Worm (Caenorhabditis elegans) whole organism, midembryonic: ENCODE measurements around the gene C08E8.2.
A peak's percentile ranks its signal among the peaks of the same experiment; 100 is the strongest.

Experiments used
- T22C8.4 ChIP-seq: fragments of 200-800 bp; sonication (Bioruptor generic); IDR thresholded peaks from 2 replicates; pipeline ENCODE4 v1.3.6; 2022; ENCODE audit warnings: missing genetic modification characterization, missing compliant biosample characterization
- cog-1 ChIP-seq: sonication (generic microtip); optimal IDR thresholded peaks from 2 replicates; lab custom pipeline; 2016; ENCODE audit warnings: missing genetic modification characterization, missing compliant biosample characterization
- flt-1 ChIP-seq: fragments of 200-800 bp; sonication (Bioruptor generic); IDR thresholded peaks from 2 replicates; pipeline ENCODE4 v1.3.6; 2022; ENCODE audit warnings: missing genetic modification characterization, missing compliant biosample characterization
- klf-2 ChIP-seq: fragments of 200-800 bp; sonication (Bioruptor generic); conservative IDR thresholded peaks from 2 replicates; pipeline ENCODE4 v1.3.6; 2022; ENCODE audit warnings: missing genetic modification reagents, missing genetic modification characterization, missing compliant biosample characterization
- med-1 ChIP-seq: sonication (generic microtip); optimal IDR thresholded peaks from 2 replicates; lab custom pipeline; 2017; ENCODE audit warnings: missing genetic modification characterization, mild to moderate bottlenecking, missing compliant biosample characterization, antibody characterized with exemption, missing genetic modification reagents; ENCODE audit not compliant: insufficient read depth
- ref-1 ChIP-seq: fragments of 200-800 bp; sonication (Bioruptor generic); conservative IDR thresholded peaks from 2 replicates; pipeline ENCODE4 v1.3.6; 2022; ENCODE audit warnings: missing genetic modification reagents, missing genetic modification characterization, missing compliant biosample characterization
- tab-1 ChIP-seq: fragments of 200-800 bp; sonication (Bioruptor generic); IDR thresholded peaks from 2 replicates; pipeline ENCODE4 v1.3.6; 2022; ENCODE audit warnings: missing genetic modification characterization, missing compliant biosample characterization
- ztf-23 ChIP-seq: fragments of 200-800 bp; sonication (Bioruptor generic); IDR thresholded peaks from 2 replicates; pipeline ENCODE4 v1.3.6; 2022; ENCODE audit warnings: missing genetic modification reagents, missing genetic modification characterization, missing compliant biosample characterization
- ztf-29 ChIP-seq: fragments of 200-800 bp; sonication (Bioruptor generic); IDR thresholded peaks from 2 replicates; pipeline ENCODE4 v1.3.6; 2022; ENCODE audit warnings: missing genetic modification reagents, missing genetic modification characterization, missing compliant biosample characterization

The C08E8.2 gene

ce11 chrV:18375551-18375950 is 19.9 kb upstream of the C08E8.2 start:
- no peak for TF ChIP-seq tab-1 (GFP tag; lab: Robert Waterston, UW)
- TF ChIP-seq T22C8.4 (GFP tag; lab: Robert Waterston, UW) = peak; percentile 79
- no peak for TF ChIP-seq ztf-29 (GFP tag; lab: Robert Waterston, UW)
- no peak for TF ChIP-seq ztf-23 (GFP tag; lab: Robert Waterston, UW)
- no peak for TF ChIP-seq med-1 (GFP tag; lab: Kevin White, UChicago)

- TF ChIP-seq ztf-23 (GFP tag; lab: Robert Waterston, UW) (no peak), cog-1 (tag; lab: Kevin White, UChicago) (no peak), tab-1 (GFP tag; lab: Robert Waterston, UW) (no peak), flt-1 (no peak), ztf-29 (GFP tag; lab: Robert Waterston, UW) (no peak), ref-1 (GFP tag; lab: Robert Waterston, UW) (no peak), med-1 (GFP tag; lab: Kevin White, UChicago) (no peak), T22C8.4 (GFP tag; lab: Robert Waterston, UW) (no peak), klf-2 (no peak)
Observed at ce11 chrV:18374194-18374593, 18.6 kb upstream of the C08E8.2 start, which contains the start of gene Y51A2B.2. Gene Y51A2B.2 (plus strand): TSS chrV:18374494.

ce11 chrV:18371579-18371978 is 15.9 kb upstream of the C08E8.2 start, which contains the start of gene C08E8.4:
Gene C08E8.4 (plus strand): TSS chrV:18371846.
- TF ChIP-seq ztf-23 (GFP tag; lab: Robert Waterston, UW) = no peak
- no peak for TF ChIP-seq klf-2
- TF ChIP-seq ztf-29 (GFP tag; lab: Robert Waterston, UW) = no peak
- no peak for TF ChIP-seq tab-1 (GFP tag; lab: Robert Waterston, UW)
- TF ChIP-seq flt-1 = no peak
- no peak for TF ChIP-seq T22C8.4 (GFP tag; lab: Robert Waterston, UW)
- TF ChIP-seq ref-1 (GFP tag; lab: Robert Waterston, UW) = no peak

ce11 chrV:18371028-18371427 is 15.4 kb upstream of the C08E8.2 start:
- TF ChIP-seq flt-1 (no peak), klf-2 (no peak)

ce11 chrV:18368322-18368721 is 12.7 kb upstream of the C08E8.2 start, which contains the start of gene C08E8.6:
Gene C08E8.6 (minus strand): TSS chrV:18368422.
- TF ChIP-seq T22C8.4 (GFP tag; lab: Robert Waterston, UW) = no peak
- TF ChIP-seq ztf-23 (GFP tag; lab: Robert Waterston, UW) = no peak
- no peak for TF ChIP-seq ref-1 (GFP tag; lab: Robert Waterston, UW)
- no peak for TF ChIP-seq flt-1
- TF ChIP-seq med-1 (GFP tag; lab: Kevin White, UChicago) = no peak
- no peak for TF ChIP-seq klf-2
- no peak for TF ChIP-seq cog-1 (tag; lab: Kevin White, UChicago)
- TF ChIP-seq tab-1 (GFP tag; lab: Robert Waterston, UW) = no peak
- TF ChIP-seq ztf-29 (GFP tag; lab: Robert Waterston, UW) = no peak

- TF ChIP-seq ref-1 (GFP tag; lab: Robert Waterston, UW) (no peak), tab-1 (GFP tag; lab: Robert Waterston, UW) (no peak), klf-2 (no peak), cog-1 (tag; lab: Kevin White, UChicago) (no peak), flt-1 (no peak), med-1 (GFP tag; lab: Kevin White, UChicago) (no peak), ztf-23 (GFP tag; lab: Robert Waterston, UW) (no peak), ztf-29 (GFP tag; lab: Robert Waterston, UW) (no peak), T22C8.4 (GFP tag; lab: Robert Waterston, UW) (no peak)
Observed at ce11 chrV:18364558-18364957, 8.9 kb upstream of the C08E8.2 start, which contains the start of gene C08E8.9. Gene C08E8.9 (plus strand): TSS chrV:18364858.

- TF ChIP-seq T22C8.4 (GFP tag; lab: Robert Waterston, UW) (no peak), med-1 (GFP tag; lab: Kevin White, UChicago) (no peak), flt-1 (no peak), ref-1 (GFP tag; lab: Robert Waterston, UW) (no peak), ztf-29 (GFP tag; lab: Robert Waterston, UW) (no peak), klf-2 (no peak), cog-1 (tag; lab: Kevin White, UChicago) (no peak), ztf-23 (GFP tag; lab: Robert Waterston, UW) (no peak), tab-1 (GFP tag; lab: Robert Waterston, UW) (no peak)
Observed at ce11 chrV:18362402-18362801, 6.8 kb upstream of the C08E8.2 start, which contains the start of gene C08E8.1. Gene C08E8.1 (minus strand): TSS chrV:18362502.

DNA sequence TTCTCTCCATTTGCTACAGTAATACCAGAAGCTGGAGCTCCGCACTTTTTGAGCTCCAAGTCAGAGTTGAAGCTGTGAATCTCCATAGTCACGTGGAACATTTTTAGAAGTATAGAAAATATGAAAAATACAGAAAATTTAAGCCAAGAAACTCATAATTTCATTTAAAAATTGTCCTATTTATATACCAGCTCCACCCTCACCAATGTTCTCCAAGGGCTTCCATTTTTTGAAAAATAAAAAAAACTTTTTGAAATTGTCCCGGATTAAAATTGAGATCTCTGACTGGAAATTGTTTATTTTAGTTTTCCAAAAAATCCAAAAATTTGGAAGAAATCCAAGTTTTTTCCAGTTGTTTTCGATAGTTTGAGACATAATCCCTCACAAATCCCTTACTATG is 4.2 kb upstream of the C08E8.2 start, which contains the start of gene C08E8.5:
Gene C08E8.5 (minus strand): TSS at position 101 of the 400 bp plus-strand sequence.
- no peak for TF ChIP-seq flt-1
- TF ChIP-seq cog-1 (tag; lab: Kevin White, UChicago) = no peak
- no peak for TF ChIP-seq ref-1 (GFP tag; lab: Robert Waterston, UW)
- no peak for TF ChIP-seq ztf-23 (GFP tag; lab: Robert Waterston, UW)
- TF ChIP-seq T22C8.4 (GFP tag; lab: Robert Waterston, UW) = no peak
- no peak for TF ChIP-seq med-1 (GFP tag; lab: Kevin White, UChicago)
- no peak for TF ChIP-seq tab-1 (GFP tag; lab: Robert Waterston, UW)
- no peak for TF ChIP-seq klf-2
- no peak for TF ChIP-seq ztf-29 (GFP tag; lab: Robert Waterston, UW)

ce11 chrV:18354299-18354698 is 1.3 kb downstream of the C08E8.2 start:
- TF ChIP-seq flt-1 (no peak), ref-1 (GFP tag; lab: Robert Waterston, UW) (no peak), klf-2 (no peak), med-1 (GFP tag; lab: Kevin White, UChicago) (no peak), ztf-29 (GFP tag; lab: Robert Waterston, UW) (no peak), T22C8.4 (GFP tag; lab: Robert Waterston, UW) (no peak), cog-1 (tag; lab: Kevin White, UChicago) (no peak), ztf-23 (GFP tag; lab: Robert Waterston, UW) (no peak), tab-1 (GFP tag; lab: Robert Waterston, UW) (no peak)

- TF ChIP-seq ztf-29 (GFP tag; lab: Robert Waterston, UW) (no peak), ref-1 (GFP tag; lab: Robert Waterston, UW) (no peak), klf-2 (no peak), T22C8.4 (GFP tag; lab: Robert Waterston, UW) (no peak), flt-1 (no peak), ztf-23 (GFP tag; lab: Robert Waterston, UW) (no peak), med-1 (GFP tag; lab: Kevin White, UChicago) (no peak), cog-1 (tag; lab: Kevin White, UChicago) (no peak), tab-1 (GFP tag; lab: Robert Waterston, UW) (no peak)
Observed at ce11 chrV:18350721-18351120, 4.9 kb downstream of the C08E8.2 start, which contains the start of gene C08E8.11. Gene C08E8.11 (plus strand): TSS chrV:18351021.
